Worm (Caenorhabditis elegans) whole organism, L3 larva: ENCODE data around the gene adt-1.

Source experiments
- R02D3.7 ChIP-seq: fragments of 150-350 bp; optimal IDR thresholded peaks from 2 replicates; lab custom pipeline; 2014; ENCODE audit warnings: missing biosample characterization, missing genetic modification characterization
- ZK546.5 ChIP-seq: sonication (generic microtip); optimal IDR thresholded peaks from 2 replicates; lab custom pipeline; 2017; ENCODE audit warnings: missing biosample characterization, missing genetic modification characterization
- aly-2 ChIP-seq: fragments of 150-350 bp; optimal IDR thresholded peaks from 2 replicates; lab custom pipeline; 2014; ENCODE audit warnings: missing biosample characterization, missing genetic modification characterization
- ama-1 ChIP-seq: fragments of 150-350 bp; optimal IDR thresholded peaks from 2 replicates; lab custom pipeline; 2018
- ceh-16 ChIP-seq: sonication (generic microtip); optimal IDR thresholded peaks from 2 replicates; lab custom pipeline; 2017; ENCODE audit warnings: missing biosample characterization, missing genetic modification characterization
- ceh-28 ChIP-seq: fragments of 150-350 bp; optimal IDR thresholded peaks from 2 replicates; lab custom pipeline; 2014; ENCODE audit warnings: missing biosample characterization, missing genetic modification reagents, missing genetic modification characterization
- ceh-82 ChIP-seq: fragments of 150-350 bp; optimal IDR thresholded peaks from 2 replicates; lab custom pipeline; 2014; ENCODE audit warnings: missing biosample characterization, missing genetic modification characterization
- ceh-9 ChIP-seq: sonication (generic microtip); optimal IDR thresholded peaks from 2 replicates; lab custom pipeline; 2018; ENCODE audit warnings: missing biosample characterization, missing genetic modification characterization
- daf-12 ChIP-seq: fragments of 150-350 bp; optimal IDR thresholded peaks from 2 replicates; lab custom pipeline; 2014; ENCODE audit warnings: missing biosample characterization, missing genetic modification reagents, missing genetic modification characterization
- egl-27 ChIP-seq: sonication (generic microtip); optimal IDR thresholded peaks from 4 replicates; lab custom pipeline; 2017; ENCODE audit warnings: missing biosample characterization, missing genetic modification reagents, missing genetic modification characterization
- egl-5 ChIP-seq: fragments of 150-350 bp; optimal IDR thresholded peaks from 2 replicates; lab custom pipeline; 2017; ENCODE audit warnings: missing biosample characterization, missing genetic modification reagents, missing genetic modification characterization, inconsistent platforms
- elt-1 ChIP-seq: fragments of 150-350 bp; optimal IDR thresholded peaks from 2 replicates; lab custom pipeline; 2014; ENCODE audit warnings: missing biosample characterization, missing genetic modification characterization
- elt-2 ChIP-seq: sonication (generic microtip); optimal IDR thresholded peaks from 2 replicates; lab custom pipeline; 2016; ENCODE audit warnings: missing genetic modification reagents, mild to moderate bottlenecking, missing genetic modification characterization, missing compliant biosample characterization
- eor-1 ChIP-seq, 2 experiments: fragments of 150-350 bp; optimal IDR thresholded peaks; 2 replicates each; lab custom pipeline; 2014 to 2018; ENCODE audit warnings: missing biosample characterization in 2 of 2, missing genetic modification characterization in 2 of 2
- fkh-10 ChIP-seq: sonication (generic microtip); optimal IDR thresholded peaks from 2 replicates; lab custom pipeline; 2017; ENCODE audit warnings: missing biosample characterization, missing genetic modification reagents, missing genetic modification characterization
- fkh-2 ChIP-seq: fragments of 150-350 bp; optimal IDR thresholded peaks from 2 replicates; lab custom pipeline; 2014; ENCODE audit warnings: missing biosample characterization, missing genetic modification reagents, missing genetic modification characterization
- fos-1 ChIP-seq: fragments of 150-350 bp; optimal IDR thresholded peaks from 2 replicates; lab custom pipeline; 2014; ENCODE audit warnings: missing biosample characterization, missing genetic modification characterization
- hmg-11 ChIP-seq: sonication (generic microtip); optimal IDR thresholded peaks from 2 replicates; lab custom pipeline; 2016; ENCODE audit warnings: missing genetic modification characterization, missing compliant biosample characterization
- jun-1 ChIP-seq: fragments of 150-350 bp; optimal IDR thresholded peaks from 2 replicates; lab custom pipeline; 2014; ENCODE audit warnings: missing biosample characterization, missing genetic modification reagents, missing genetic modification characterization
- lin-15B ChIP-seq: fragments of 150-350 bp; optimal IDR thresholded peaks from 2 replicates; lab custom pipeline; 2014; ENCODE audit warnings: missing biosample characterization, missing genetic modification characterization
- lin-39 ChIP-seq: fragments of 150-350 bp; optimal IDR thresholded peaks from 2 replicates; lab custom pipeline; 2018; ENCODE audit warnings: missing biosample characterization, missing genetic modification reagents, missing genetic modification characterization
- lsy-12 ChIP-seq: sonication (generic microtip); optimal IDR thresholded peaks from 2 replicates; lab custom pipeline; 2016; ENCODE audit warnings: mild to moderate bottlenecking, missing genetic modification characterization, missing compliant biosample characterization
- mml-1 ChIP-seq: fragments of 150-350 bp; sonication (generic microtip); optimal IDR thresholded peaks from 3 replicates; lab custom pipeline; 2014; ENCODE audit warnings: missing biosample characterization, missing genetic modification characterization
- nfya-1 ChIP-seq: sonication (generic microtip); optimal IDR thresholded peaks from 2 replicates; lab custom pipeline; 2017; ENCODE audit warnings: missing genetic modification characterization, mild to moderate bottlenecking, missing compliant biosample characterization, antibody characterized with exemption, moderate library complexity; ENCODE audit not compliant: insufficient read depth
- nhr-11 ChIP-seq: fragments of 150-350 bp; optimal IDR thresholded peaks from 2 replicates; lab custom pipeline; 2014; ENCODE audit warnings: missing biosample characterization, missing genetic modification characterization
- nhr-12 ChIP-seq: fragments of 150-350 bp; optimal IDR thresholded peaks from 2 replicates; lab custom pipeline; 2014; ENCODE audit warnings: missing biosample characterization, missing genetic modification characterization
- nhr-23 ChIP-seq: fragments of 150-350 bp; optimal IDR thresholded peaks from 2 replicates; lab custom pipeline; 2014; ENCODE audit warnings: missing biosample characterization, missing genetic modification reagents, missing genetic modification characterization
- nhr-237 ChIP-seq: fragments of 150-350 bp; optimal IDR thresholded peaks from 2 replicates; lab custom pipeline; 2014; ENCODE audit warnings: missing biosample characterization, missing genetic modification characterization
- nhr-25 ChIP-seq: sonication (generic microtip); optimal IDR thresholded peaks from 2 replicates; lab custom pipeline; 2017; ENCODE audit warnings: missing biosample characterization, missing genetic modification characterization
- nhr-28 ChIP-seq: fragments of 150-350 bp; optimal IDR thresholded peaks from 2 replicates; lab custom pipeline; 2014; ENCODE audit warnings: missing biosample characterization, missing genetic modification characterization
- nhr-43 ChIP-seq: sonication (generic microtip); optimal IDR thresholded peaks from 2 replicates; lab custom pipeline; 2016; ENCODE audit warnings: mild to moderate bottlenecking, missing genetic modification characterization, missing compliant biosample characterization; ENCODE audit not compliant: poor library complexity, severe bottlenecking
- nhr-67 ChIP-seq: fragments of 150-350 bp; optimal IDR thresholded peaks from 2 replicates; lab custom pipeline; 2014; ENCODE audit warnings: missing biosample characterization, missing genetic modification characterization
- nhr-76 ChIP-seq: fragments of 150-350 bp; sonication (generic microtip); optimal IDR thresholded peaks from 5 replicates; lab custom pipeline; 2014; ENCODE audit warnings: missing biosample characterization, missing genetic modification characterization
- nhr-77 ChIP-seq: fragments of 150-350 bp; optimal IDR thresholded peaks from 2 replicates; lab custom pipeline; 2014; ENCODE audit warnings: missing biosample characterization, missing genetic modification characterization
- pha-4 ChIP-seq: fragments of 150-350 bp; optimal IDR thresholded peaks from 2 replicates; lab custom pipeline; 2014; ENCODE audit warnings: missing biosample characterization, missing genetic modification reagents, missing genetic modification characterization
- pqm-1 ChIP-seq: fragments of 150-350 bp; optimal IDR thresholded peaks from 2 replicates; lab custom pipeline; 2017; ENCODE audit warnings: missing biosample characterization, missing genetic modification characterization, inconsistent platforms
- sea-2 ChIP-seq: fragments of 150-350 bp; sonication (generic microtip); optimal IDR thresholded peaks from 4 replicates; lab custom pipeline; 2014; ENCODE audit warnings: missing biosample characterization, missing genetic modification reagents, missing genetic modification characterization
- skn-1 ChIP-seq: fragments of 150-350 bp; optimal IDR thresholded peaks from 2 replicates; lab custom pipeline; 2014; ENCODE audit warnings: missing biosample characterization, missing genetic modification characterization
- snpc-4 ChIP-seq: fragments of 150-350 bp; optimal IDR thresholded peaks from 2 replicates; lab custom pipeline; 2014; ENCODE audit warnings: missing biosample characterization, missing genetic modification characterization
- tbx-2 ChIP-seq: sonication (generic microtip); optimal IDR thresholded peaks from 2 replicates; lab custom pipeline; 2016; ENCODE audit warnings: mild to moderate bottlenecking, missing genetic modification characterization, missing compliant biosample characterization
- unc-39 ChIP-seq: sonication (generic microtip); optimal IDR thresholded peaks from 4 replicates; lab custom pipeline; 2017; ENCODE audit warnings: missing biosample characterization, missing genetic modification characterization
- unc-62 ChIP-seq: fragments of 150-350 bp; sonication (generic microtip); optimal IDR thresholded peaks from 4 replicates; lab custom pipeline; 2014; ENCODE audit warnings: missing biosample characterization, missing genetic modification reagents, missing genetic modification characterization
- zag-1 ChIP-seq: fragments of 150-350 bp; optimal IDR thresholded peaks from 2 replicates; lab custom pipeline; 2014; ENCODE audit warnings: missing biosample characterization, missing genetic modification characterization
- ztf-11 ChIP-seq: fragments of 150-350 bp; optimal IDR thresholded peaks from 2 replicates; lab custom pipeline; 2014; ENCODE audit warnings: missing biosample characterization, missing genetic modification characterization
- ztf-4 ChIP-seq: fragments of 150-350 bp; optimal IDR thresholded peaks from 2 replicates; lab custom pipeline; 2014; ENCODE audit warnings: missing biosample characterization, missing genetic modification characterization

adt-1 gene

DNA sequence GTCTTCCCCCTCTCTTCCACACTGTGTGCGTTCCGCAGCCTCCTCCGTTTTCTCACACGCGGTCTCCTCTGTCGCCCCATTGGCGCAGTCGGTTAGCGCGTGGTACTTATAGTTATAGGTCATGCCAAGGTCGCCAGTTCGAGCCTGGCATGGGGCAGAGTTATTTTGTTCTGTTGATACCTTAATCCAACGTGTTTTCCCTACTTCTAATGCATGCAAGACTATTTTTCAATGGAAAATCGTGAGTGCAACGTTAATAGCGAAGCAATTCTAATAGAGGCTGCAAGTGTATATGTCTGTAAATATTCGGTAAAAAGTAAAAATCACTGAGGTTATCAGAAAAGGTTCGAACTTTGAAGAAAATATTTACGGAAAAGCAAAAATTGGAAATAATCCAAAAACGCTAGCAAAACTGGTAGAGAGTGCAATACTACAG lies 17.5 kb upstream of the adt-1 start (continued):
- TF ChIP-seq mml-1, result no peak
- TF ChIP-seq, all 47 proteins: peak for 12

DNA sequence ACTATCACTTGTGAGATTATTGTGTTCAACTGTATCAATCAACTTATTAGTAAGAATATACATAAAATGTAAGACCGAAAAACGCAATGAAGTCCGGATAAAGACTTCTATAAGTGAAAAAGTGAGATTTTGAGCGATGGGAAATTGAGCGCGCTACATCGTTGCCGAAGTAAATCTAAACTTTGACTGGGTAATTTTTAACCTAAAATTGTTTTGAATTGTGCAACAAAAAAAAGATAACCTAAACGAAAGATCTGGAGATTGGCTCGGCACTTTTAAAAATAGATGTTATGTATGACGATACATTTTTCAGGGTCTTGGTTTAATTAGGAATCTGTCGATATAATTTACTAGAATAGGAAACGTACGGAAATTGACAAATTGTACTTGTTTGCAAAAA lies 15.5 kb upstream of the adt-1 start:
- TF ChIP-seq nhr-43 (peak; percentile 4), nhr-23 (no peak)

DNA sequence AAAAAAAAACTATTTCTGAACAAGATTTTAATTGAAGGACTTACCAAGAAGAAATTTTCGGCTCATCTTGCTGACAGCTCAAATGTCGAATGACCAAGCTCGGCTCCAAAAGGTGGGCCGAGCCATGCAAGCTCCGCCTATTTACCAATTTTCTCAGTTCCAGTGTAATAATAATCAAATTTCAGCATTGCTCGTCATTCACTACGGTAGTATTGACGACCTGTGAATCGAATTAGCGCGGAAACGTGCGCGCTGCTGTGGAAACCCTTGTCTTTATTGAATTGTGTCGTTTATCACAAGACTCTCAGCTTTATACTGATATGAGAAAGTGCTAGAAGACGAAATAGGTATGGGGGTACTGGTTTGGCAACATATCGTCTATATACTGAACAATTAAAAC lies 15.1 kb upstream of the adt-1 start, which contains the start of gene nlp-76:
Gene nlp-76, minus strand, starts transcription at position 367 of the 400 bp plus-strand sequence.
- TF ChIP-seq elt-2 (tag; lab: Kevin White, UChicago) (peak; percentile 34), nhr-25 (tag; lab: Kevin White, UChicago) (peak; percentile 47), jun-1 (no peak), nhr-67 (tag; lab: Kevin White, UChicago) (no peak), ama-1 (peak; percentile 98)

DNA sequence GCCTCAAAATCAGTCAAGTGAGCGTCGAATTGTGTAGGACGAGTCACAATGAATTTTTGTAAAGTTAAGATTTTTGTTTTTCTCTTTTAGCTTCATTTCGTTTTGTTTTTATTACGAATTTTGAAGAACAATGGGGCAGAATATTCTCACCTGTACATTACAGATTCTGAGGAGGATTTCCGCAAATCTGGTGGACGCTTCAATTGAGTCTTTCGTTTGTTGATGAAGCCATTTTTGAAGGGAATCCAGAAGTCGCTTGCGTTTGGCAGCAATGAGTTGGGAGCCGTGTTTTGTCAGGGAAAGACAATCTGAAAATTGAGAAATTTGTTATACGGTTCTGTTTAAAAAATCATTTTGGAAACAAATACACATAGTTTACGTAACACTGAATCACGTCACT lies 14.2 kb upstream of the adt-1 start:
- TF ChIP-seq sea-2 (GFP tag; lab: Kevin White, UChicago) (no peak), nhr-28 (tag; lab: Kevin White, UChicago) (no peak), daf-12 (tag; lab: Kevin White, UChicago) (no peak), unc-39 (no peak), ama-1 (peak; percentile 98), nhr-43 (no peak)

DNA sequence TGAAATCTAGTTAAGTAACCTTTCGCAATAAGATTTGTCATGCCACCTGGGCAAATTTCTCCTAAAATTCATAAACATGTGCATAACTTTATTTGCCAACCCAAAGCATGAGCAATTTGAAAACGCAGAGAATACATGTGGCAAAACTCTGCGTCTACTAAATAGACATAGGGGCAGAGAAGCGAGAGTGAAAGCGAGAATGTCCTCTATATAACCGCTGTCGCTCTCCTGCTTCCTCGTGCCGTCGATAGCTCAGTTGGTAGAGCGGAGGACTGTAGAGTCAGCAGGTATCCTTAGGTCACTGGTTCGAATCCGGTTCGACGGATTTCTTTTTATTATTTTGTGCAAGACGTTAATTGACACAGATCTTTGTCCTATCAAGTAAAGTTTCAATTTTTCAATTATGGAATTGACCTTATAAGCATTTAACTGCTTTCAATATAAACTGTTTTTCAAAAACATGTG lies 13.6 kb upstream of the adt-1 start:
- TF ChIP-seq nhr-25 (tag; lab: Kevin White, UChicago) (peak; percentile 53), egl-5 (no peak), unc-39 (no peak), aly-2 (tag; lab: Kevin White, UChicago) (no peak), ceh-28 (tag; lab: Kevin White, UChicago) (peak; percentile 33), nhr-77 (peak; percentile 31), nhr-28 (tag; lab: Kevin White, UChicago) (no peak), nfya-1 (tag; lab: Kevin White, UChicago) (peak; percentile 70), nhr-43 (peak; percentile 77), skn-1 (tag; lab: Kevin White, UChicago) (peak; percentile 43), unc-62 (GFP tag; lab: Kevin White, UChicago) (no peak), egl-27 (tag; lab: Kevin White, UChicago) (peak; percentile 56), fkh-10 (no peak), ceh-9 (no peak), fos-1 (tag; lab: Kevin White, UChicago) (no peak), mml-1 (no peak), sea-2 (GFP tag; lab: Kevin White, UChicago) (no peak), lsy-12 (peak; percentile 98), eor-1 (tag; optimal IDR thresholded peaks at IDR 0.05; lab: Kevin White, UChicago) (no peak), zag-1 (no peak), snpc-4 (tag; lab: Kevin White, UChicago) (no peak), R02D3.7 (tag; lab: Kevin White, UChicago) (peak; percentile 33), nhr-237 (tag; lab: Kevin White, UChicago) (no peak), daf-12 (tag; lab: Kevin White, UChicago) (no peak), lin-15B (tag; lab: Kevin White, UChicago) (no peak), pha-4 (tag; lab: Kevin White, UChicago) (peak; percentile 71), ztf-11 (tag; lab: Kevin White, UChicago) (no peak), ztf-4 (tag; lab: Kevin White, UChicago) (no peak), ZK546.5 (tag; lab: Kevin White, UChicago) (no peak), nhr-67 (tag; lab: Kevin White, UChicago) (no peak), nhr-23 (peak; percentile 32), elt-2 (tag; lab: Kevin White, UChicago) (peak; percentile 54), hmg-11 (peak; percentile 98), tbx-2 (peak; percentile 73), ceh-82 (tag; lab: Kevin White, UChicago) (peak; percentile 39), nhr-11 (tag; lab: Kevin White, UChicago) (peak; percentile 13), jun-1 (no peak), lin-39 (tag; lab: Kevin White, UChicago) (peak; percentile 56), pqm-1 (tag; lab: Kevin White, UChicago) (peak; percentile 62), ama-1 (peak; percentile 98), elt-1 (tag; lab: Kevin White, UChicago) (no peak), fkh-2 (tag; lab: Kevin White, UChicago) (no peak), ceh-16 (tag; lab: Kevin White, UChicago) (no peak), nhr-76 (tag; lab: Kevin White, UChicago) (no peak), nhr-12 (tag; lab: Kevin White, UChicago) (no peak)
